Worm (Caenorhabditis elegans): Measurements from ENCODE around the gene C33G8.2.

DNA sequence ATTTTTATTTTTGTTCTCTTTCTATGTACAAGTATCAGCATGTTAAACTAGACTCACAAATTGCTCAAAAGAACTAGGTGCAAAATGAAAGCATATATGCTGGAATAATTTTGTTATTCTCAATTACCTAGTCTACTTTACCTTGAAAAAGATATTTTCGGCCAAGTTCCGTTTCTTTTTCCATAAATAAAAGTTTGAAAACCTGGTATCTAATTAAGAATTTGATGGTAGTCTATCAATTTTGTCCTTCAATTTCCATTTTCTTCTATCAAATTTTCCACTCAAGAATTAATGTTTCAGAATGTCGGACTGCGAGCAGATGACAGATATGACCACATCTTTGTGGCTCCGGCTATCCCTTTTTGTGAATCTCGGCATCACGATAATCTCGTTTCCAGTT, 5.7 kb upstream of the C33G8.2 start, which contains the start of gene srab-4:
- TF ChIP-seq rec-8 (tag; optimal IDR thresholded peaks at IDR 0.05) (no peak), unc-130 (GFP tag; optimal IDR thresholded peaks at IDR 0.05) (no peak), unc-62 (GFP tag; optimal IDR thresholded peaks at IDR 0.05) (no peak), fkh-3 (tag; optimal IDR thresholded peaks at IDR 0.05) (no peak), snpc-1.1 (tag; optimal IDR thresholded peaks at IDR 0.05; ENCODE audit: insufficient read depth) (no peak), lin-35 (GFP tag; optimal IDR thresholded peaks at IDR 0.05) (no peak), chd-7 (tag; optimal IDR thresholded peaks at IDR 0.05) (no peak), egrh-3 (GFP tag; IDR thresholded peaks at IDR 0.05) (no peak), F49E8.2 (tag; optimal IDR thresholded peaks at IDR 0.05; ENCODE audit: insufficient read depth) (no peak), aptf-3 (GFP tag; IDR thresholded peaks at IDR 0.05) (no peak)

Measured in whole organism, young adult.